Worm (Caenorhabditis elegans): ENCODE measurements around the gene dyf-6.

dyf-6 gene

ce11 chrX:10350151-10350550 is 36.2 kb downstream of the dyf-6 start:
- TF ChIP-seq nhr-12 (tag; optimal IDR thresholded peaks at IDR 0.05) (no peak), drap-1 (GFP tag; optimal IDR thresholded peaks at IDR 0.05) (no peak), sptf-1 (tag; optimal IDR thresholded peaks at IDR 0.05) (no peak)

ce11 chrX:10340986-10341385 is 45.3 kb downstream of the dyf-6 start, which contains the start of gene R07E3.1:
Gene R07E3.1, minus strand, starts transcription at chrX:10341161.
- no peak for TF ChIP-seq ceh-43 (GFP tag; optimal IDR thresholded peaks at IDR 0.05)
- TF ChIP-seq nhr-2 (tag; optimal IDR thresholded peaks at IDR 0.05): no peak
- TF ChIP-seq lin-13 (tag; optimal IDR thresholded peaks at IDR 0.05): no peak
- no peak for TF ChIP-seq elt-1 (tag; optimal IDR thresholded peaks at IDR 0.05; ENCODE audit: borderline replicate concordance, insufficient read depth)
- TF ChIP-seq pha-4 (tag; optimal IDR thresholded peaks at IDR 0.05): no peak
- no peak for TF ChIP-seq unc-120 (tag; optimal IDR thresholded peaks at IDR 0.05; ENCODE audit: poor library complexity, severe bottlenecking)
- TF ChIP-seq ceh-83 (GFP tag; optimal IDR thresholded peaks at IDR 0.05): no peak
- TF ChIP-seq nhr-76 (tag; optimal IDR thresholded peaks at IDR 0.05): no peak
- no peak for TF ChIP-seq mep-1 (tag; optimal IDR thresholded peaks at IDR 0.05)
- TF ChIP-seq elt-3 (tag; optimal IDR thresholded peaks at IDR 0.05): no peak
- TF ChIP-seq zip-8 (tag; optimal IDR thresholded peaks at IDR 0.05): no peak
- TF ChIP-seq lin-32 (GFP tag; optimal IDR thresholded peaks at IDR 0.05): no peak

- TF ChIP-seq nhr-237 (tag; optimal IDR thresholded peaks at IDR 0.05) (no peak), ces-1 (GFP tag; optimal IDR thresholded peaks at IDR 0.05) (no peak), ceh-43 (GFP tag; optimal IDR thresholded peaks at IDR 0.05) (no peak), ceh-83 (GFP tag; optimal IDR thresholded peaks at IDR 0.05) (no peak), tbx-8 (GFP tag; optimal IDR thresholded peaks at IDR 0.05) (no peak), M03D4.4 (tag; optimal IDR thresholded peaks at IDR 0.05) (no peak), mab-5 (tag; optimal IDR thresholded peaks at IDR 0.05) (no peak), blmp-1 (tag; optimal IDR thresholded peaks at IDR 0.05) (no peak), pha-4 (tag; optimal IDR thresholded peaks at IDR 0.05) (no peak), unc-39 (tag; optimal IDR thresholded peaks at IDR 0.05) (no peak), ceh-39 (tag; optimal IDR thresholded peaks at IDR 0.05) (no peak), cnd-1 (tag; optimal IDR thresholded peaks at IDR 0.05) (no peak), drap-1 (GFP tag; optimal IDR thresholded peaks at IDR 0.05) (no peak), nhr-12 (tag; optimal IDR thresholded peaks at IDR 0.05) (no peak), lsy-2 (tag; optimal IDR thresholded peaks at IDR 0.05) (no peak), unc-120 (tag; optimal IDR thresholded peaks at IDR 0.05; ENCODE audit: poor library complexity, severe bottlenecking) (no peak), nhr-28 (tag; optimal IDR thresholded peaks at IDR 0.05) (no peak), unc-62 (GFP tag; optimal IDR thresholded peaks at IDR 0.05) (no peak)
These were observed 46.3 kb downstream of the dyf-6 start for ce11 chrX:10340044-10340443.

- TF ChIP-seq snpc-4 (tag; optimal IDR thresholded peaks at IDR 0.05) (no peak), pha-4 (tag; optimal IDR thresholded peaks at IDR 0.05) (no peak), bed-3 (GFP tag; optimal IDR thresholded peaks at IDR 0.05) (no peak), nhr-12 (tag; optimal IDR thresholded peaks at IDR 0.05) (no peak), ceh-83 (GFP tag; optimal IDR thresholded peaks at IDR 0.05) (no peak), lin-13 (tag; optimal IDR thresholded peaks at IDR 0.05) (no peak), unc-62 (GFP tag; optimal IDR thresholded peaks at IDR 0.05) (no peak), ceh-39 (tag; optimal IDR thresholded peaks at IDR 0.05) (no peak), mls-2 (tag; optimal IDR thresholded peaks at IDR 0.05) (no peak), drap-1 (GFP tag; optimal IDR thresholded peaks at IDR 0.05) (no peak), tbx-8 (GFP tag; optimal IDR thresholded peaks at IDR 0.05) (no peak), ces-1 (GFP tag; optimal IDR thresholded peaks at IDR 0.05) (no peak), unc-39 (tag; optimal IDR thresholded peaks at IDR 0.05) (no peak), lsy-2 (tag; optimal IDR thresholded peaks at IDR 0.05) (no peak), nhr-28 (tag; optimal IDR thresholded peaks at IDR 0.05) (no peak)
These were observed 47.5 kb downstream of the dyf-6 start for ce11 chrX:10338761-10339160.

- TF ChIP-seq elt-1 (tag; optimal IDR thresholded peaks at IDR 0.05; ENCODE audit: borderline replicate concordance, insufficient read depth): no peak
- no peak for TF ChIP-seq sem-2 (GFP tag; optimal IDR thresholded peaks at IDR 0.05)
- no peak for TF ChIP-seq flh-1 (GFP tag; optimal IDR thresholded peaks at IDR 0.05)
- TF ChIP-seq nhr-12 (tag; optimal IDR thresholded peaks at IDR 0.05): no peak
- no peak for TF ChIP-seq ceh-83 (GFP tag; optimal IDR thresholded peaks at IDR 0.05)
- no peak for TF ChIP-seq cnd-1 (tag; optimal IDR thresholded peaks at IDR 0.05)
- no peak for TF ChIP-seq drap-1 (GFP tag; optimal IDR thresholded peaks at IDR 0.05)
- no peak for TF ChIP-seq M03D4.4 (tag; optimal IDR thresholded peaks at IDR 0.05)
- TF ChIP-seq sptf-1 (tag; optimal IDR thresholded peaks at IDR 0.05): no peak
- TF ChIP-seq zip-8 (tag; optimal IDR thresholded peaks at IDR 0.05): no peak
These were observed 48.2 kb downstream of the dyf-6 start, which contains the start of gene cut-5 for ce11 chrX:10338100-10338499. Gene cut-5, minus strand, starts transcription at chrX:10338200.

All from whole organism, mixed stage, embryonic.